Worm (Caenorhabditis elegans): ENCODE measurements around the gene ctbp-1.

DNA sequence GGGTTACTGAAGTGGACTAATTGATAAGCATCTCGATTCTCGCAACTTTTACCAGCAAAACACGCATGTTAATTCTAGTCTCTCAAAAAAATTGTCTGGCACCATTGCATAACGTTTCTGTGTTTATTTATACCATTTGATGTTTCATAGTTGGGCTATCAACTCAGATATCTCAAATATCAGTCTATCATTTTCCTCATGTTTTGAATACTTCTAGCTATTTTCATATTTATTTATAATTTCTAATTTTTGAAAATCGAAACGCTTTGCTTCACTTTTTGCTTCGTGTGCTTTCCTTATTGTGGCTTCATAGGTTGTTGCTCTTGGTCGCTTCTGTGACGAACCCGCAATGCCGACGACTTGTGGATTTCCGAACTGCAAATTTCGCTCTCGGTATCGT lies at the start of gene ctbp-1:
- TF ChIP-seq R02D3.7 (tag; optimal IDR thresholded peaks at IDR 0.05), result no peak
- no peak for TF ChIP-seq daf-8 (GFP tag; IDR thresholded peaks at IDR 0.05)
- TF ChIP-seq lin-15B (tag; optimal IDR thresholded peaks at IDR 0.05), result no peak
- no peak for TF ChIP-seq mep-1 (tag; optimal IDR thresholded peaks at IDR 0.05)
- no peak for TF ChIP-seq nhr-42 (GFP tag; IDR thresholded peaks at IDR 0.05)
- no peak for TF ChIP-seq ZK546.5 (tag; optimal IDR thresholded peaks at IDR 0.05)
- no peak for TF ChIP-seq nhr-102 (tag; optimal IDR thresholded peaks at IDR 0.05)
- no peak for TF ChIP-seq nhr-76 (tag; optimal IDR thresholded peaks at IDR 0.05)
- no peak for TF ChIP-seq nhr-237 (tag; optimal IDR thresholded peaks at IDR 0.05)
- TF ChIP-seq fos-1 (tag; optimal IDR thresholded peaks at IDR 0.05), result no peak
